Fruit fly (Drosophila melanogaster) whole organism: ENCODE results near the gene sob.

ENCODE experiments used
- CG8478 ChIP-seq: fragments of >200 bp; optimal IDR thresholded peaks from 2 replicates; lab custom pipeline; 2018; ENCODE audit warnings: inconsistent platforms
- Dll ChIP-seq: fragments of >200 bp; optimal IDR thresholded peaks from 2 replicates; lab custom pipeline; 2017
- EcR ChIP-seq, 2 experiments: fragments of >200 bp; optimal IDR thresholded peaks; 2 replicates each; lab custom pipeline; 2017; ENCODE audit warnings: missing biosample characterization in 2 of 2, missing genetic modification characterization in 2 of 2, missing genetic modification reagents in 2 of 2
- psq ChIP-seq: fragments of >200 bp; optimal IDR thresholded peaks from 2 replicates; lab custom pipeline; 2017
- usp ChIP-seq: fragments of >200 bp; optimal IDR thresholded peaks from 2 replicates; lab custom pipeline; 2017; ENCODE audit warnings: missing biosample characterization, missing genetic modification characterization, mixed read lengths

- TF ChIP-seq psq (no peak), Dll (lab: Kevin White, UChicago) (no peak), CG8478 (lab: Kevin White, UChicago) (no peak), usp (GFP tag; lab: Kevin White, UChicago) (no peak), EcR (GFP tag; optimal IDR thresholded peaks at IDR 0.05; lab: Kevin White, UChicago) (no peak)
These were observed 16.0 kb downstream of the sob start for dm6 chr2L:3564556-3564955.
